Fruit fly (Drosophila melanogaster) whole organism, wandering third instar larva: ENCODE results near the gene CG15432.
A peak's percentile ranks its signal among the peaks of the same experiment; 100 is the strongest.

Experiments
- Abd-B ChIP-seq: fragments of >200 bp; optimal IDR thresholded peaks from 2 replicates; lab custom pipeline; 2017; ENCODE audit warnings: missing biosample characterization, missing genetic modification characterization
- CG32264 ChIP-seq: fragments of 200-800 bp; sonication (Bioruptor generic); optimal IDR thresholded peaks from 2 replicates; lab custom pipeline; 2016; ENCODE audit warnings: missing biosample characterization, missing genetic modification characterization
- CG9705 ChIP-seq: fragments of 200-800 bp; sonication (Bioruptor generic); optimal IDR thresholded peaks from 2 replicates; lab custom pipeline; 2018; ENCODE audit warnings: missing biosample characterization, mild to moderate bottlenecking, missing genetic modification characterization
- Dfd ChIP-seq: fragments of >200 bp; optimal IDR thresholded peaks from 2 replicates; lab custom pipeline; 2017; ENCODE audit warnings: missing biosample characterization, missing genetic modification characterization
- Dif ChIP-seq: fragments of 200-275, 200-300 bp; sonication (Bioruptor generic); optimal IDR thresholded peaks from 2 replicates; lab custom pipeline; 2018; ENCODE audit warnings: missing biosample characterization, missing genetic modification characterization; ENCODE audit not compliant: partially characterized antibody
- HLH106 ChIP-seq: fragments of 200-800 bp; optimal IDR thresholded peaks from 3 replicates; lab custom pipeline; 2019; ENCODE audit warnings: missing biosample characterization, mild to moderate bottlenecking, missing genetic modification characterization, moderate library complexity
- Hnf4 ChIP-seq: fragments of 200-800 bp; sonication (Bioruptor generic); optimal IDR thresholded peaks from 2 replicates; lab custom pipeline; 2016; ENCODE audit warnings: missing biosample characterization, mild to moderate bottlenecking, missing genetic modification characterization
- Hr78 ChIP-seq: fragments of >200 bp; optimal IDR thresholded peaks from 2 replicates; lab custom pipeline; 2017; ENCODE audit warnings: missing biosample characterization, missing genetic modification characterization
- Hr83 ChIP-seq: fragments of 200-300 bp; sonication (Bioruptor generic); optimal IDR thresholded peaks from 2 replicates; lab custom pipeline; 2016; ENCODE audit warnings: missing biosample characterization, mild to moderate bottlenecking, missing genetic modification characterization, moderate library complexity; ENCODE audit not compliant: poor library complexity, severe bottlenecking
- Mio ChIP-seq: sonication (Bioruptor generic); optimal IDR thresholded peaks from 2 replicates; lab custom pipeline; 2016; ENCODE audit warnings: missing biosample characterization, missing genetic modification characterization
- N ChIP-seq: fragments of >200 bp; optimal IDR thresholded peaks from 2 replicates; lab custom pipeline; 2018; ENCODE audit warnings: missing biosample characterization, missing external identifiers, missing genetic modification characterization
- OdsH ChIP-seq: fragments of 200-800 bp; sonication (Bioruptor generic); optimal IDR thresholded peaks from 2 replicates; lab custom pipeline; 2016; ENCODE audit warnings: missing biosample characterization, mild to moderate bottlenecking, missing genetic modification characterization
- Rel ChIP-seq, 2 experiments: fragments of 200-800 bp; sonication (Bioruptor generic) in 1 of 2; optimal IDR thresholded peaks; 2 replicates in 1 of 2; 3 replicates in 1 of 2; lab custom pipeline; 2016 to 2019; ENCODE audit warnings: mild to moderate bottlenecking in 2 of 2, missing biosample characterization in 2 of 2, missing genetic modification characterization in 2 of 2, moderate library complexity in 1 of 2
- Sp1 ChIP-seq: fragments of 200-800 bp; sonication (Bioruptor generic); optimal IDR thresholded peaks from 3 replicates; lab custom pipeline; 2019; ENCODE audit warnings: missing biosample characterization, mild to moderate bottlenecking, missing genetic modification characterization, moderate library complexity
- Vsx2 ChIP-seq: fragments of 200-300, 225-300 bp; sonication (Bioruptor generic); optimal IDR thresholded peaks from 2 replicates; lab custom pipeline; 2018; ENCODE audit warnings: missing biosample characterization, missing genetic modification characterization; ENCODE audit not compliant: partially characterized antibody
- br ChIP-seq: fragments of 200-800 bp; sonication (Bioruptor generic); optimal IDR thresholded peaks from 2 replicates; lab custom pipeline; 2016; ENCODE audit warnings: missing biosample characterization, missing genetic modification characterization
- brk ChIP-seq: fragments of 200-800 bp; sonication (Bioruptor generic); optimal IDR thresholded peaks from 2 replicates; lab custom pipeline; 2016; ENCODE audit warnings: missing biosample characterization, mild to moderate bottlenecking, missing genetic modification characterization
- dl ChIP-seq, 2 experiments: fragments of 175-275, 200-275 bp in 1 of 2; fragments of 200-275 bp in 1 of 2; sonication (Bioruptor generic); optimal IDR thresholded peaks; lab custom pipeline; 2018; ENCODE audit warnings: mild to moderate bottlenecking in 2 of 2, missing biosample characterization in 2 of 2, missing genetic modification characterization in 2 of 2, moderate library complexity in 2 of 2; ENCODE audit not compliant: partially characterized antibody in 2 of 2, insufficient read depth in 1 of 2
- dmrt93B ChIP-seq: fragments of 200-800 bp; sonication (Bioruptor generic); optimal IDR thresholded peaks from 2 replicates; lab custom pipeline; 2018; ENCODE audit warnings: missing biosample characterization, mild to moderate bottlenecking, missing genetic modification characterization
- dsf ChIP-seq: sonication (Bioruptor generic); optimal IDR thresholded peaks from 2 replicates; lab custom pipeline; 2016; ENCODE audit warnings: missing biosample characterization, missing genetic modification characterization, borderline replicate concordance
- ey ChIP-seq: fragments of 200-800 bp; sonication (Bioruptor generic); optimal IDR thresholded peaks from 2 replicates; lab custom pipeline; 2016; ENCODE audit warnings: missing biosample characterization, missing genetic modification characterization
- foxo ChIP-seq, 2 experiments: fragments of 200-800 bp; sonication (Bioruptor generic); optimal IDR thresholded peaks; 2 replicates in 1 of 2; 3 replicates in 1 of 2; lab custom pipeline; 2016 to 2017; ENCODE audit warnings: missing biosample characterization in 2 of 2, missing genetic modification characterization in 2 of 2
- fru ChIP-seq: fragments of 200-800 bp; sonication (Bioruptor generic); optimal IDR thresholded peaks from 3 replicates; lab custom pipeline; 2016; ENCODE audit warnings: missing biosample characterization, mild to moderate bottlenecking, missing genetic modification characterization
- h ChIP-seq: fragments of 200-800 bp; sonication (Bioruptor generic); optimal IDR thresholded peaks from 3 replicates; lab custom pipeline; 2016; ENCODE audit warnings: missing biosample characterization, mild to moderate bottlenecking, missing genetic modification characterization
- jim ChIP-seq: fragments of 175-275, 200-325 bp; sonication (Bioruptor generic); optimal IDR thresholded peaks from 2 replicates; lab custom pipeline; 2016; ENCODE audit warnings: missing biosample characterization, mild to moderate bottlenecking, missing genetic modification characterization
- psq ChIP-seq: fragments of 200-800 bp; sonication (Bioruptor generic); optimal IDR thresholded peaks from 3 replicates; lab custom pipeline; 2017; ENCODE audit warnings: missing biosample characterization, mild to moderate bottlenecking, missing genetic modification characterization, moderate library complexity
- rgr ChIP-seq: fragments of 200-800 bp; sonication (Bioruptor generic); optimal IDR thresholded peaks from 3 replicates; lab custom pipeline; 2016; ENCODE audit warnings: missing biosample characterization, mild to moderate bottlenecking, missing genetic modification characterization
- sv ChIP-seq: fragments of 200-800 bp; sonication (Bioruptor generic); optimal IDR thresholded peaks from 3 replicates; lab custom pipeline; 2016; ENCODE audit warnings: missing biosample characterization, missing genetic modification characterization
- tai ChIP-seq: sonication (Bioruptor generic); optimal IDR thresholded peaks from 2 replicates; lab custom pipeline; 2016; ENCODE audit warnings: missing biosample characterization, missing genetic modification characterization
- woc ChIP-seq: sonication (Bioruptor generic); optimal IDR thresholded peaks from 2 replicates; lab custom pipeline; 2016; ENCODE audit warnings: missing biosample characterization, mild to moderate bottlenecking, missing genetic modification characterization

Gene CG15432

dm6 chr2L:4403013-4403604 is 39.0 kb upstream of the CG15432 start, which contains the start of gene Dim1:
Gene Dim1, plus strand, starts transcription at chr2L:4403251.
- TF ChIP-seq Hr78 (GFP tag; lab: Kevin White, UChicago): no peak
- no peak for TF ChIP-seq woc
- no peak for TF ChIP-seq dl (GFP tag; optimal IDR thresholded peaks at IDR 0.05; lab: Kevin White, UChicago; ENCODE audit: insufficient read depth in 1 of 2, partially characterized antibody in 2 of 2)
- no peak for TF ChIP-seq br
- TF ChIP-seq CG32264 (GFP tag; lab: Kevin White, UChicago): no peak
- TF ChIP-seq Hr83: peak; percentile 35
- TF ChIP-seq Rel (GFP tag; optimal IDR thresholded peaks at IDR 0.05; lab: Kevin White, UChicago): no peak
- peak; percentile 84 for TF ChIP-seq Rel (tag; optimal IDR thresholded peaks at IDR 0.05; lab: Kevin White, UChicago)
- TF ChIP-seq CG9705 (GFP tag; lab: Kevin White, UChicago): peak; percentile 35
- no peak for TF ChIP-seq HLH106 (tag; lab: Kevin White, UChicago)
- TF ChIP-seq fru (GFP tag; lab: Kevin White, UChicago): no peak
- TF ChIP-seq tai (GFP tag; lab: Kevin White, UChicago): no peak
- TF ChIP-seq OdsH (GFP tag; lab: Kevin White, UChicago): no peak

dm6 chr2L:4410855-4411254 is 31.3 kb upstream of the CG15432 start, which contains the start of gene CG43055:
Gene CG43055, plus strand, starts transcription at chr2L:4411155.
- TF ChIP-seq OdsH (GFP tag; lab: Kevin White, UChicago): no peak
- TF ChIP-seq foxo (GFP tag; optimal IDR thresholded peaks at IDR 0.05; lab: Kevin White, UChicago): no peak
- no peak for TF ChIP-seq sv
- no peak for TF ChIP-seq Dif (GFP tag; lab: Kevin White, UChicago)
- TF ChIP-seq Abd-B (GFP tag; lab: Kevin White, UChicago): no peak
- no peak for TF ChIP-seq N (GFP tag; lab: Kevin White, UChicago)
- TF ChIP-seq jim (GFP tag; lab: Kevin White, UChicago): no peak
- no peak for TF ChIP-seq dsf (GFP tag; lab: Kevin White, UChicago)
- no peak for TF ChIP-seq Mio (GFP tag; lab: Kevin White, UChicago)
- no peak for TF ChIP-seq br
- no peak for TF ChIP-seq brk (GFP tag; lab: Kevin White, UChicago)
- no peak for TF ChIP-seq ey (GFP tag; lab: Kevin White, UChicago)
- TF ChIP-seq CG32264 (GFP tag; lab: Kevin White, UChicago): no peak
- TF ChIP-seq dmrt93B (GFP tag; lab: Kevin White, UChicago): no peak
- TF ChIP-seq dl (GFP tag; optimal IDR thresholded peaks at IDR 0.05; lab: Kevin White, UChicago; ENCODE audit: insufficient read depth in 1 of 2, partially characterized antibody in 2 of 2): no peak
- TF ChIP-seq tai (GFP tag; lab: Kevin White, UChicago): no peak
- TF ChIP-seq fru (GFP tag; lab: Kevin White, UChicago): no peak
- TF ChIP-seq Rel (GFP tag; optimal IDR thresholded peaks at IDR 0.05; lab: Kevin White, UChicago): no peak
- no peak for TF ChIP-seq Rel (tag; optimal IDR thresholded peaks at IDR 0.05; lab: Kevin White, UChicago)

dm6 chr2L:4414059-4414458 is 28.1 kb upstream of the CG15432 start:
- no peak for TF ChIP-seq tai (GFP tag; lab: Kevin White, UChicago)
- no peak for TF ChIP-seq Vsx2 (GFP tag; lab: Kevin White, UChicago)
- TF ChIP-seq h (GFP tag; lab: Kevin White, UChicago): no peak
- TF ChIP-seq foxo (GFP tag; optimal IDR thresholded peaks at IDR 0.05; lab: Kevin White, UChicago): no peak
- TF ChIP-seq rgr: no peak
- no peak for TF ChIP-seq Hr78 (GFP tag; lab: Kevin White, UChicago)
- no peak for TF ChIP-seq CG32264 (GFP tag; lab: Kevin White, UChicago)
- TF ChIP-seq Dfd (GFP tag; lab: Kevin White, UChicago): no peak
- no peak for TF ChIP-seq psq (GFP tag; lab: Kevin White, UChicago)
- no peak for TF ChIP-seq N (GFP tag; lab: Kevin White, UChicago)
- no peak for TF ChIP-seq woc
- TF ChIP-seq Sp1 (GFP tag; lab: Kevin White, UChicago): no peak
- TF ChIP-seq ey (GFP tag; lab: Kevin White, UChicago): no peak
- TF ChIP-seq fru (GFP tag; lab: Kevin White, UChicago): no peak
- no peak for TF ChIP-seq Hr83
- no peak for TF ChIP-seq jim (GFP tag; lab: Kevin White, UChicago)
- no peak for TF ChIP-seq Hnf4 (GFP tag; lab: Kevin White, UChicago)
- TF ChIP-seq dmrt93B (GFP tag; lab: Kevin White, UChicago): no peak
- no peak for TF ChIP-seq sv
- no peak for TF ChIP-seq dsf (GFP tag; lab: Kevin White, UChicago)
